Worm (Caenorhabditis elegans) whole organism, young adult: Measurements from ENCODE around the gene B0273.115.

Experiments
- B0019.2 ChIP-seq: fragments of 200-800 bp; sonication (Bioruptor generic); conservative IDR thresholded peaks from 2 replicates; pipeline ENCODE4 v1.3.6; 2022; ENCODE audit warnings: missing genetic modification reagents, missing genetic modification characterization, missing compliant biosample characterization
- B0336.3 ChIP-seq: fragments of 200-800 bp; sonication (Bioruptor generic); IDR thresholded peaks from 2 replicates; pipeline ENCODE4 v1.3.6; 2022; ENCODE audit warnings: missing genetic modification characterization, missing compliant biosample characterization
- C17E4.6 ChIP-seq: fragments of 200-800 bp; sonication (Bioruptor generic); IDR thresholded peaks from 2 replicates; pipeline ENCODE4 v1.3.6; 2022; ENCODE audit warnings: missing genetic modification reagents, missing genetic modification characterization, missing compliant biosample characterization
- F52B5.7 ChIP-seq: sonication (generic microtip); optimal IDR thresholded peaks from 2 replicates; lab custom pipeline; 2016; ENCODE audit warnings: mild to moderate bottlenecking, missing genetic modification characterization, missing compliant biosample characterization
- K12H6.12 ChIP-seq: fragments of 200-800 bp; sonication (Bioruptor generic); optimal IDR thresholded peaks from 2 replicates; lab custom pipeline; 2018; ENCODE audit warnings: mild to moderate bottlenecking, missing genetic modification characterization, missing compliant biosample characterization
- T07F8.4 ChIP-seq: sonication (generic microtip); optimal IDR thresholded peaks from 2 replicates; lab custom pipeline; 2016; ENCODE audit warnings: mild to moderate bottlenecking, missing genetic modification characterization, moderate library complexity, missing compliant biosample characterization
- ama-1 ChIP-seq, 3 experiments: fragments of 150-350 bp in 1 of 3; sonication (generic microtip) in 2 of 3; optimal IDR thresholded peaks; 2 replicates each; lab custom pipeline; 2014 to 2018; ENCODE audit warnings: missing biosample characterization in 2 of 3, missing genetic modification characterization in 2 of 3, missing genetic modification reagents in 2 of 3
- athp-1 ChIP-seq: sonication (generic microtip); optimal IDR thresholded peaks from 2 replicates; lab custom pipeline; 2017; ENCODE audit warnings: mild to moderate bottlenecking, missing genetic modification characterization, missing compliant biosample characterization
- bed-1 ChIP-seq: fragments of 200-800 bp; sonication (Bioruptor generic); IDR thresholded peaks from 2 replicates; pipeline ENCODE4 v1.3.6; 2022; ENCODE audit warnings: missing genetic modification reagents, missing genetic modification characterization, missing compliant biosample characterization
- cebp-2 ChIP-seq: fragments of 200-800 bp; sonication (Bioruptor generic); IDR thresholded peaks from 2 replicates; pipeline ENCODE4 v1.3.6; 2022; ENCODE audit warnings: missing genetic modification characterization, missing compliant biosample characterization
- ceh-58 ChIP-seq: fragments of 200-800 bp; sonication (Bioruptor generic); IDR thresholded peaks from 2 replicates; pipeline ENCODE4 v1.3.6; 2022; ENCODE audit warnings: missing genetic modification characterization, missing compliant biosample characterization
- ceh-79 ChIP-seq: sonication (generic microtip); optimal IDR thresholded peaks from 2 replicates; lab custom pipeline; 2017; ENCODE audit warnings: mild to moderate bottlenecking, missing genetic modification characterization, missing compliant biosample characterization
- die-1 ChIP-seq: sonication (generic microtip); optimal IDR thresholded peaks from 2 replicates; lab custom pipeline; 2016; ENCODE audit warnings: missing genotype, mild to moderate bottlenecking, missing genetic modification characterization, missing compliant biosample characterization
- dox-1 ChIP-seq: fragments of 200-800 bp; sonication (Bioruptor generic); IDR thresholded peaks from 2 replicates; pipeline ENCODE4 v1.3.6; 2022; ENCODE audit warnings: missing genetic modification reagents, missing genetic modification characterization, missing compliant biosample characterization
- dpl-1 ChIP-seq: fragments of 150-350 bp; optimal IDR thresholded peaks from 2 replicates; lab custom pipeline; 2014; ENCODE audit warnings: missing biosample characterization, missing genetic modification reagents, missing genetic modification characterization
- efl-1 ChIP-seq: fragments of 150-350 bp; optimal IDR thresholded peaks from 2 replicates; lab custom pipeline; 2014; ENCODE audit warnings: missing biosample characterization, missing genetic modification reagents, missing genetic modification characterization
- egl-18 ChIP-seq: fragments of 200-800 bp; sonication (Bioruptor generic); IDR thresholded peaks from 2 replicates; pipeline ENCODE4 v1.3.6; 2022; ENCODE audit warnings: missing genetic modification reagents, missing genetic modification characterization, missing compliant biosample characterization
- hmg-1.2 ChIP-seq: fragments of 200-800 bp; sonication (Bioruptor generic); IDR thresholded peaks from 2 replicates; pipeline ENCODE4 v1.3.6; 2022; ENCODE audit warnings: missing genetic modification reagents, missing genetic modification characterization, missing compliant biosample characterization
- lag-1 ChIP-seq: fragments of 200-800 bp; sonication (Bioruptor generic); IDR thresholded peaks from 2 replicates; pipeline ENCODE4 v1.3.6; 2022; ENCODE audit warnings: missing genetic modification reagents, missing genetic modification characterization, missing compliant biosample characterization
- let-607 ChIP-seq, 2 experiments: fragments of 200-800 bp in 1 of 2; sonication (Bioruptor generic) in 1 of 2; sonication (generic microtip) in 1 of 2; optimal IDR thresholded peaks; 2 replicates each; lab custom pipeline; 2016 to 2018; ENCODE audit warnings: mild to moderate bottlenecking in 2 of 2, missing compliant biosample characterization in 2 of 2, missing genetic modification characterization in 2 of 2, moderate library complexity in 2 of 2, missing genotype in 1 of 2
- lin-26 ChIP-seq: fragments of 200-800 bp; sonication (Bioruptor generic); IDR thresholded peaks from 2 replicates; pipeline ENCODE4 v1.3.6; 2022; ENCODE audit warnings: missing genetic modification reagents, missing genetic modification characterization, missing compliant biosample characterization
- lin-40 ChIP-seq: sonication (generic microtip); optimal IDR thresholded peaks from 2 replicates; lab custom pipeline; 2016; ENCODE audit warnings: missing genetic modification characterization, mild to moderate bottlenecking, missing compliant biosample characterization, missing genotype, missing genetic modification reagents
- lir-1 ChIP-seq: fragments of 200-800 bp; sonication (Bioruptor generic); conservative IDR thresholded peaks from 2 replicates; pipeline ENCODE4 v1.3.6; 2022; ENCODE audit warnings: missing genetic modification reagents, missing genetic modification characterization, missing compliant biosample characterization
- madf-6 ChIP-seq: fragments of 200-800 bp; sonication (Bioruptor generic); IDR thresholded peaks from 2 replicates; pipeline ENCODE4 v1.3.6; 2022; ENCODE audit warnings: missing genetic modification reagents, missing genetic modification characterization, missing compliant biosample characterization
- mcd-1 ChIP-seq: fragments of 200-800 bp; sonication (Bioruptor generic); IDR thresholded peaks from 2 replicates; pipeline ENCODE4 v1.3.6; 2022; ENCODE audit warnings: missing genetic modification reagents, missing genetic modification characterization, missing compliant biosample characterization
- mel-28 ChIP-seq: sonication (generic microtip); optimal IDR thresholded peaks from 2 replicates; lab custom pipeline; 2016; ENCODE audit warnings: borderline replicate concordance, mild to moderate bottlenecking, missing genetic modification characterization, missing compliant biosample characterization
- mes-4 ChIP-seq: sonication (generic microtip); optimal IDR thresholded peaks from 2 replicates; lab custom pipeline; 2016; ENCODE audit warnings: missing genotype, missing genetic modification characterization, missing compliant biosample characterization
- nfya-1 ChIP-seq: sonication (generic microtip); optimal IDR thresholded peaks from 2 replicates; lab custom pipeline; 2017; ENCODE audit warnings: antibody characterized with exemption, missing compliant biosample characterization, missing genetic modification characterization, borderline replicate concordance; ENCODE audit not compliant: insufficient read depth
- nfya-2 ChIP-seq: fragments of 200-800 bp; sonication (Bioruptor generic); IDR thresholded peaks from 2 replicates; pipeline ENCODE4 v1.3.6; 2022; ENCODE audit warnings: missing genetic modification reagents, missing genetic modification characterization, missing compliant biosample characterization
- nfyb-1 ChIP-seq: fragments of 200-800 bp; sonication (Bioruptor generic); IDR thresholded peaks from 2 replicates; pipeline ENCODE4 v1.3.6; 2022; ENCODE audit warnings: missing genetic modification reagents, missing genetic modification characterization, missing compliant biosample characterization
- nhr-90 ChIP-seq: sonication (generic microtip); optimal IDR thresholded peaks from 2 replicates; lab custom pipeline; 2016; ENCODE audit warnings: missing genotype, mild to moderate bottlenecking, missing genetic modification characterization, missing compliant biosample characterization
- pha-4 ChIP-seq: fragments of 150-350 bp; sonication (generic microtip); optimal IDR thresholded peaks from 2 replicates; lab custom pipeline; 2014; ENCODE audit warnings: missing biosample characterization, missing genetic modification reagents, missing genetic modification characterization
- rcor-1 ChIP-seq: fragments of 200-800 bp; sonication (Bioruptor generic); IDR thresholded peaks from 2 replicates; pipeline ENCODE4 v1.3.6; 2022; ENCODE audit warnings: missing genetic modification reagents, missing genetic modification characterization, missing compliant biosample characterization
- rpc-1 ChIP-seq, 2 experiments: fragments of 150-350 bp in 1 of 2; sonication (generic microtip) in 1 of 2; optimal IDR thresholded peaks; 2 replicates each; lab custom pipeline; 2014 to 2018; ENCODE audit warnings: missing biosample characterization in 1 of 2, missing genetic modification characterization in 1 of 2, missing genetic modification reagents in 1 of 2, missing genotype in 1 of 2
- sea-2 ChIP-seq: fragments of 200-800 bp; sonication (Bioruptor generic); IDR thresholded peaks from 2 replicates; pipeline ENCODE4 v1.3.6; 2022; ENCODE audit warnings: missing genetic modification characterization, missing compliant biosample characterization
- snpc-1.3 ChIP-seq: sonication (generic microtip); optimal IDR thresholded peaks from 2 replicates; lab custom pipeline; 2017; ENCODE audit warnings: missing genetic modification characterization, mild to moderate bottlenecking, missing compliant biosample characterization, antibody characterized with exemption, moderate library complexity, missing genotype, missing genetic modification reagents; ENCODE audit not compliant: insufficient read depth
- somi-1 ChIP-seq: fragments of 200-800 bp; sonication (Bioruptor generic); optimal IDR thresholded peaks from 2 replicates; lab custom pipeline; 2018; ENCODE audit warnings: mild to moderate bottlenecking, missing genetic modification characterization, missing compliant biosample characterization
- xnd-1 ChIP-seq: sonication (generic microtip); optimal IDR thresholded peaks from 2 replicates; lab custom pipeline; 2016; ENCODE audit warnings: missing genotype, missing genetic modification reagents, missing genetic modification characterization, missing compliant biosample characterization
- zim-3 ChIP-seq: sonication (generic microtip); optimal IDR thresholded peaks from 2 replicates; lab custom pipeline; 2017; ENCODE audit warnings: mild to moderate bottlenecking, missing genetic modification characterization, moderate library complexity, missing compliant biosample characterization
- ztf-18 ChIP-seq: sonication (generic microtip); optimal IDR thresholded peaks from 2 replicates; lab custom pipeline; 2016; ENCODE audit warnings: missing genotype, mild to moderate bottlenecking, missing genetic modification characterization, missing compliant biosample characterization
- ztf-25 ChIP-seq: fragments of 200-800 bp; sonication (Bioruptor generic); IDR thresholded peaks from 2 replicates; pipeline ENCODE4 v1.3.6; 2022; ENCODE audit warnings: missing genetic modification reagents, missing genetic modification characterization, missing compliant biosample characterization
- ztf-6 ChIP-seq: fragments of 200-800 bp; sonication (Bioruptor generic); IDR thresholded peaks from 2 replicates; pipeline ENCODE4 v1.3.6; 2022; ENCODE audit warnings: missing genetic modification reagents, missing genetic modification characterization, missing compliant biosample characterization

Gene B0273.115

DNA sequence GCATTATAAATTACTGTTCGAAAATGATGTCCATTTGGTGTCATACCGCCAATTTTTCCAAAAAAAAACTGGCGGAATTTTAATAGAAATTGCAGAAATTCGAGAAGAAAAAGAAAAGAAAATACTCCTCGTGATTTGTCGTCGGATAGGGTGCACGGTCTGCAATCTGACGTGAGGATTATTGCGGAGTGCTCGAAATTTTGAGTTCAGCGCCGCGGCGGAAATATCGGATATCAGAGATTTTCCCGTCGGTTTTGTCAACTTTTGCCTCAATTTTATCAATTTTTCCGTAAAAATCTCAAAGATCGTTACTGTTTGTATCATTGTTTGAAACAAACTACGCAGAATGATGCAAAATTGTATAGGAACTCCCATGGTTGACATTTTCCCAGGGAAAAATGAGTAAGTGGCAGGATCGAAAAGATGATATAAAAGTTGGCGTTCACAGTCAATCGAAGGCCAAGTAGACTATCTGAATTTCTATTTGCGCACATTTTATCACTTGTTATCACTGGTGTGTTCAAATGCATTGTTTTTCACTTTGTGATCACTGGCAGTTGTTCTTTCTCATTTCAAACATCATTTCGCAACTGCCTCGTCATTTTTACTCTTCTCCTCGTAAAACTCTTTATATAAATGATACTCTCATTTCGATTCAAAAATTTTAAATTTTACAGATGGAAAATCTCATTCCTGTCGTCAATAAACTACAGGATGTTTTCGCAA lies 47.0 kb upstream of the B0273.115 start, which contains the start of the genes fem-1 and drp-1 (continued):
- TF ChIP-seq ztf-25 (GFP tag; lab: Robert Waterston, UW) (no peak), sea-2 (GFP tag; lab: Robert Waterston, UW) (no peak), K12H6.12 (tag; lab: Kevin White, UChicago) (no peak), nfya-2 (GFP tag; lab: Robert Waterston, UW) (no peak), rcor-1 (GFP tag; lab: Robert Waterston, UW) (no peak), nfya-1 (no peak), madf-6 (GFP tag; lab: Robert Waterston, UW) (0 out of 2 replicates have a peak, but pooled peaks have one; percentile 36), B0336.3 (GFP tag; lab: Robert Waterston, UW) (no peak), bed-1 (GFP tag; lab: Robert Waterston, UW) (no peak), pha-4 (tag; lab: Kevin White, UChicago) (no peak), dox-1 (GFP tag; lab: Robert Waterston, UW) (peak; percentile 52; the same call in 1 of the 2 replicates), somi-1 (GFP tag; lab: Kevin White, UChicago) (no peak), lir-1 (GFP tag; lab: Robert Waterston, UW) (no peak), mel-28 (no peak), mcd-1 (GFP tag; lab: Robert Waterston, UW) (no peak), athp-1 (tag; lab: Kevin White, UChicago) (no peak), rpc-1 (optimal IDR thresholded peaks at IDR 0.05; lab: Kevin White, UChicago) (no peak), rpc-1 (tag; optimal IDR thresholded peaks at IDR 0.05; lab: Kevin White, UChicago) (no peak), lag-1 (GFP tag; lab: Robert Waterston, UW) (no peak), ztf-6 (GFP tag; lab: Robert Waterston, UW) (no peak), B0019.2 (GFP tag; lab: Robert Waterston, UW) (no peak), let-607 (tag; optimal IDR thresholded peaks at IDR 0.05; lab: Kevin White, UChicago) (no peak), xnd-1 (no peak), ztf-18 (no peak), cebp-2 (GFP tag; lab: Robert Waterston, UW) (no peak), ceh-58 (GFP tag; lab: Robert Waterston, UW) (no peak), nfyb-1 (GFP tag; lab: Robert Waterston, UW) (no peak), F52B5.7 (tag; lab: Kevin White, UChicago) (no peak), efl-1 (GFP tag; lab: Kevin White, UChicago) (peak; percentile 36), ama-1 (optimal IDR thresholded peaks at IDR 0.05; lab: Kevin White, UChicago) (peak; percentile 6), ama-1 (GFP tag; optimal IDR thresholded peaks at IDR 0.05; lab: Kevin White, UChicago) (no peak), die-1 (tag; lab: Kevin White, UChicago) (no peak)

DNA sequence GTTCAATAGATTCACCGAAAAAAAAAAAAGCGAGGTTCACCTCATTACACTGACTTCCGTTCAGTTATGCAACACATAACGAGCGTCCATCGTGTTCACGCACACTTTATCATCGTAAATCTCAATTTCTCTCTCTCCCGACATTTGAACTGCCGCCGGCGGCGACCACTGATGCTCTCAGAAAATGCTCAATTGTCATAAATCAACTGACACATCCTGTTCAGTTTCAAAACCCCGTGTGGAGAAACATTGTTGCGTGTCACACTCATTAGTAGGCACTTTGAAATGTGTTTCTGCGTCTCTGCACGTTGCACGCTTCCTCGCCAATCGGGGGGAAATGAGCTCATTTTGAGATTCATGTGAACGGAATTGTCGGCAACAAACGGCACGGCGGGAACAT lies 44.8 kb upstream of the B0273.115 start:
- no peak for TF ChIP-seq somi-1 (GFP tag; lab: Kevin White, UChicago)
- TF ChIP-seq hmg-1.2 (GFP tag; lab: Robert Waterston, UW): 0 out of 2 replicates have a peak, but pooled peaks have one; percentile 13

DNA sequence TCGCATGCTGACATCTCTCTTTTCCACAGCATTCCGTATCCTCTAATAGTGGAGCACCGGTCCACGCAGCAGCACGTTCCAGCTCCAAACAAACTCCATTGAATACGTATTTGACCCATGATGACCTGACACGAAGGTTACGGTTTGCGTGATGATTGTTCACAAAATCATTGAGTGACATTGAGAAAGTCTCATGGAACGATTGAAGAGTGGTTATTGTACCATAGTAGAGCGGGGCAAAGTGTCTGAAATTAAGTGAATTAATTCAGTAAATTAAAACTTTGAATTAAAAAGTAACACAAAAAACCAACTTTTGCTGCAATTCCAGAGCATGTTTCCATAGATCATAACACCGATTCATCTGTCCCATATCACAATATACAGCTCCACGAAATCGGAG lies 43.6 kb upstream of the B0273.115 start:
- no peak for TF ChIP-seq mcd-1 (GFP tag; lab: Robert Waterston, UW)
- no peak for TF ChIP-seq mes-4 (tag; lab: Kevin White, UChicago)
- TF ChIP-seq ztf-18: no peak
- TF ChIP-seq lin-26: no peak
- no peak for TF ChIP-seq C17E4.6 (GFP tag; lab: Robert Waterston, UW)
- no peak for TF ChIP-seq snpc-1.3 (tag; lab: Kevin White, UChicago)
- no peak for TF ChIP-seq zim-3 (tag; lab: Kevin White, UChicago)
- TF ChIP-seq ceh-79 (tag; lab: Kevin White, UChicago): no peak
- TF ChIP-seq T07F8.4: no peak
- TF ChIP-seq lag-1 (GFP tag; lab: Robert Waterston, UW): no peak
- no peak for TF ChIP-seq dpl-1 (GFP tag; lab: Kevin White, UChicago)
- no peak for TF ChIP-seq lin-40
- TF ChIP-seq egl-18 (GFP tag; lab: Robert Waterston, UW): no peak
- TF ChIP-seq F52B5.7 (tag; lab: Kevin White, UChicago): no peak
- TF ChIP-seq die-1 (tag; lab: Kevin White, UChicago): no peak
- no peak for TF ChIP-seq nhr-90 (tag; lab: Kevin White, UChicago)
